Worm (Caenorhabditis elegans) whole organism, L1 larva: Measurements from ENCODE around the gene Y54G2A.19.

ENCODE experiments used
- C04F5.9 ChIP-seq: sonication (generic microtip); optimal IDR thresholded peaks from 2 replicates; lab custom pipeline; 2016; ENCODE audit warnings: missing genetic modification characterization, missing compliant biosample characterization
- Y116A8C.19 ChIP-seq: sonication (generic microtip); optimal IDR thresholded peaks from 2 replicates; lab custom pipeline; 2016; ENCODE audit warnings: missing compliant biosample characterization, missing genetic modification characterization, borderline replicate concordance
- alr-1 ChIP-seq: fragments of 200-800 bp; sonication (Bioruptor generic); optimal IDR thresholded peaks from 2 replicates; lab custom pipeline; 2018; ENCODE audit warnings: borderline replicate concordance, mild to moderate bottlenecking, missing genetic modification characterization, missing compliant biosample characterization
- aly-2 ChIP-seq: fragments of 150-350 bp; optimal IDR thresholded peaks from 2 replicates; lab custom pipeline; 2014; ENCODE audit warnings: missing biosample characterization, missing genetic modification characterization
- ama-1 ChIP-seq: fragments of 150-350 bp; optimal IDR thresholded peaks from 2 replicates; lab custom pipeline; 2014
- blmp-1 ChIP-seq: fragments of 150-350 bp; optimal IDR thresholded peaks from 2 replicates; lab custom pipeline; 2014; ENCODE audit warnings: missing biosample characterization, missing genetic modification characterization
- ceh-63 ChIP-seq: fragments of 200-800 bp; sonication (Bioruptor generic); optimal IDR thresholded peaks from 2 replicates; lab custom pipeline; 2018; ENCODE audit warnings: mild to moderate bottlenecking, missing genetic modification characterization, missing compliant biosample characterization
- ceh-82 ChIP-seq, 3 experiments: fragments of 150-350 bp in 1 of 3; sonication (generic microtip) in 2 of 3; optimal IDR thresholded peaks; 2 replicates each; lab custom pipeline; 2014 to 2017; ENCODE audit warnings: missing biosample characterization in 3 of 3, missing genetic modification characterization in 3 of 3
- ceh-88 ChIP-seq: fragments of 200-800 bp; sonication (Bioruptor generic); IDR thresholded peaks from 2 replicates; pipeline ENCODE4 v1.3.6; 2022; ENCODE audit warnings: missing genetic modification characterization, missing compliant biosample characterization
- ceh-90 ChIP-seq: sonication (generic microtip); optimal IDR thresholded peaks from 2 replicates; lab custom pipeline; 2016; ENCODE audit warnings: missing genetic modification characterization, missing compliant biosample characterization
- dpl-1 ChIP-seq, 3 experiments: fragments of 150-350 bp in 2 of 3; sonication (generic microtip) in 1 of 3; optimal IDR thresholded peaks; 2 replicates each; lab custom pipeline; 2014 to 2017; ENCODE audit warnings: missing biosample characterization in 3 of 3, missing genetic modification characterization in 3 of 3, missing genetic modification reagents in 3 of 3
- efl-1 ChIP-seq, 4 experiments: fragments of 150-350 bp; optimal IDR thresholded peaks in 3 of 4; peaks in 1 of 4; 1 replicate in 1 of 4; 2 replicates in 3 of 4; lab custom pipeline; 2014; ENCODE audit warnings: missing biosample characterization in 2 of 4, missing genetic modification characterization in 2 of 4, missing genetic modification reagents in 2 of 4
- egl-13 ChIP-seq: sonication (generic microtip); optimal IDR thresholded peaks from 2 replicates; lab custom pipeline; 2016; ENCODE audit warnings: missing genotype, missing genetic modification reagents, missing genetic modification characterization, missing compliant biosample characterization
- fkh-4 ChIP-seq: sonication (generic microtip); optimal IDR thresholded peaks from 2 replicates; lab custom pipeline; 2016; ENCODE audit warnings: missing compliant biosample characterization, missing genetic modification characterization, borderline replicate concordance
- fkh-8 ChIP-seq: sonication (generic microtip); optimal IDR thresholded peaks from 2 replicates; lab custom pipeline; 2016; ENCODE audit warnings: mild to moderate bottlenecking, missing genetic modification characterization, missing compliant biosample characterization
- grh-1 ChIP-seq: fragments of 200-800 bp; sonication (Bioruptor generic); IDR thresholded peaks from 2 replicates; pipeline ENCODE4 v1.3.6; 2022; ENCODE audit warnings: missing genetic modification reagents, missing genetic modification characterization, missing compliant biosample characterization
- hlh-4 ChIP-seq: sonication (generic microtip); optimal IDR thresholded peaks from 2 replicates; lab custom pipeline; 2016; ENCODE audit warnings: mild to moderate bottlenecking, missing genetic modification characterization, missing compliant biosample characterization
- hpl-2 ChIP-seq: fragments of 150-350 bp; optimal IDR thresholded peaks from 2 replicates; lab custom pipeline; 2014; ENCODE audit warnings: missing biosample characterization, missing genetic modification reagents, missing genetic modification characterization
- isw-1 ChIP-seq: fragments of 200-800 bp; sonication (Bioruptor generic); IDR thresholded peaks from 2 replicates; pipeline ENCODE4 v1.3.6; 2022; ENCODE audit warnings: missing genetic modification characterization, missing compliant biosample characterization
- lin-14 ChIP-seq: fragments of 200-800 bp; sonication (Bioruptor generic); optimal IDR thresholded peaks from 2 replicates; lab custom pipeline; 2018; ENCODE audit warnings: mild to moderate bottlenecking, missing genetic modification characterization, moderate library complexity, missing compliant biosample characterization
- lin-15B ChIP-seq: fragments of 150-350 bp; sonication (generic microtip); optimal IDR thresholded peaks from 3 replicates; lab custom pipeline; 2014; ENCODE audit warnings: missing biosample characterization, missing genetic modification characterization
- lin-35 ChIP-seq, 2 experiments: fragments of 150-350 bp; optimal IDR thresholded peaks; 2 replicates each; lab custom pipeline; 2014; ENCODE audit warnings: missing biosample characterization in 2 of 2, missing genetic modification characterization in 2 of 2, missing genetic modification reagents in 2 of 2
- lin-39 ChIP-seq: fragments of 150-350 bp; optimal IDR thresholded peaks from 2 replicates; lab custom pipeline; 2014; ENCODE audit warnings: missing biosample characterization, missing genetic modification reagents, missing genetic modification characterization
- lsy-2 ChIP-seq, 2 experiments: fragments of 150-350 bp; optimal IDR thresholded peaks; 2 replicates each; lab custom pipeline; 2014; ENCODE audit warnings: missing biosample characterization in 2 of 2, missing genetic modification characterization in 2 of 2
- mab-9 ChIP-seq: fragments of 200-800 bp; sonication (Bioruptor generic); IDR thresholded peaks from 2 replicates; pipeline ENCODE4 v1.3.6; 2022; ENCODE audit warnings: missing genetic modification reagents, missing genetic modification characterization, missing compliant biosample characterization
- mef-2 ChIP-seq: fragments of 150-350 bp; optimal IDR thresholded peaks from 2 replicates; lab custom pipeline; 2014; ENCODE audit warnings: missing biosample characterization, missing genetic modification characterization
- mep-1 ChIP-seq: fragments of 150-350 bp; optimal IDR thresholded peaks from 2 replicates; lab custom pipeline; 2014; ENCODE audit warnings: missing biosample characterization, missing genetic modification characterization
- nhr-12 ChIP-seq: sonication (generic microtip); optimal IDR thresholded peaks from 2 replicates; lab custom pipeline; 2017; ENCODE audit warnings: missing biosample characterization, missing genetic modification characterization
- nhr-19 ChIP-seq: fragments of 200-800 bp; sonication (Bioruptor generic); conservative IDR thresholded peaks from 2 replicates; pipeline ENCODE4 v1.3.6; 2022; ENCODE audit warnings: missing genetic modification characterization, missing compliant biosample characterization
- nhr-28 ChIP-seq: fragments of 150-350 bp; optimal IDR thresholded peaks from 2 replicates; lab custom pipeline; 2014; ENCODE audit warnings: missing biosample characterization, missing genetic modification characterization
- nhr-71 ChIP-seq: sonication (generic microtip); optimal IDR thresholded peaks from 2 replicates; lab custom pipeline; 2016; ENCODE audit warnings: mild to moderate bottlenecking, missing genetic modification characterization, moderate library complexity, missing compliant biosample characterization
- nhr-77 ChIP-seq: fragments of 150-350 bp; optimal IDR thresholded peaks from 2 replicates; lab custom pipeline; 2014; ENCODE audit warnings: missing biosample characterization, missing genetic modification characterization
- nhr-84 ChIP-seq: sonication (generic microtip); optimal IDR thresholded peaks from 2 replicates; lab custom pipeline; 2017; ENCODE audit warnings: missing biosample characterization, missing genetic modification characterization
- nhr-85 ChIP-seq: sonication (generic microtip); peaks from one replicate; lab custom pipeline; 2016; ENCODE audit warnings: missing genetic modification characterization, inconsistent platforms, missing compliant biosample characterization
- pax-3 ChIP-seq: fragments of 200-800 bp; sonication (Bioruptor generic); optimal IDR thresholded peaks from 2 replicates; lab custom pipeline; 2018; ENCODE audit warnings: mild to moderate bottlenecking, missing genetic modification characterization, moderate library complexity, missing compliant biosample characterization
- pqm-1 ChIP-seq: sonication (generic microtip); optimal IDR thresholded peaks from 3 replicates; lab custom pipeline; 2017; ENCODE audit warnings: missing biosample characterization, missing genetic modification characterization
- rnt-1 ChIP-seq: sonication (generic microtip); optimal IDR thresholded peaks from 2 replicates; lab custom pipeline; 2016; ENCODE audit warnings: mild to moderate bottlenecking, missing genetic modification characterization, moderate library complexity, missing compliant biosample characterization
- skn-1 ChIP-seq: fragments of 150-350 bp; optimal IDR thresholded peaks from 2 replicates; lab custom pipeline; 2014; ENCODE audit warnings: missing biosample characterization, missing genetic modification characterization
- snpc-4 ChIP-seq: fragments of 150-350 bp; optimal IDR thresholded peaks from 2 replicates; lab custom pipeline; 2014; ENCODE audit warnings: missing biosample characterization, missing genetic modification characterization
- snu-23 ChIP-seq: sonication (generic microtip); optimal IDR thresholded peaks from 2 replicates; lab custom pipeline; 2016; ENCODE audit warnings: missing genetic modification characterization, missing compliant biosample characterization
- sox-4 ChIP-seq: sonication (generic microtip); optimal IDR thresholded peaks from 2 replicates; lab custom pipeline; 2016; ENCODE audit warnings: missing genetic modification characterization, missing compliant biosample characterization
- sptf-1 ChIP-seq: fragments of 150-350 bp; optimal IDR thresholded peaks from 2 replicates; lab custom pipeline; 2014; ENCODE audit warnings: missing biosample characterization, missing genetic modification characterization
- swsn-7 ChIP-seq: sonication (generic microtip); optimal IDR thresholded peaks from 2 replicates; lab custom pipeline; 2016; ENCODE audit warnings: missing genetic modification characterization, missing compliant biosample characterization
- tbx-2 ChIP-seq: sonication (generic microtip); optimal IDR thresholded peaks from 2 replicates; lab custom pipeline; 2016; ENCODE audit warnings: missing genetic modification characterization, missing compliant biosample characterization
- tlp-1 ChIP-seq: fragments of 150-350 bp; optimal IDR thresholded peaks from 2 replicates; lab custom pipeline; 2014; ENCODE audit warnings: missing biosample characterization, missing genetic modification characterization
- vab-15 ChIP-seq: sonication (generic microtip); optimal IDR thresholded peaks from 2 replicates; lab custom pipeline; 2017; ENCODE audit warnings: missing genotype, mild to moderate bottlenecking, missing genetic modification characterization, missing compliant biosample characterization
- xbp-1 ChIP-seq: sonication (generic microtip); optimal IDR thresholded peaks from 2 replicates; lab custom pipeline; 2016; ENCODE audit warnings: missing genetic modification characterization, missing compliant biosample characterization
- ztf-11 ChIP-seq, 2 experiments: sonication (generic microtip); optimal IDR thresholded peaks; 2 replicates each; lab custom pipeline; 2016 to 2017; ENCODE audit warnings: missing genetic modification characterization in 2 of 2, missing biosample characterization in 1 of 2, missing compliant biosample characterization in 1 of 2

Gene Y54G2A.19

ce11 chrIV:2928409-2928808 lies 33.9 kb upstream of the Y54G2A.19 start, which contains the start of gene manf-1 (continued):
- TF ChIP-seq snu-23 (GFP tag; lab: Kevin White, UChicago) (peak; percentile 82), nhr-85 (peak; percentile 56), nhr-71 (tag; lab: Kevin White, UChicago) (peak; percentile 84), dpl-1 (GFP tag; optimal IDR thresholded peaks at IDR 0.05; lab: Kevin White, UChicago) (peak; percentile 69 to 79 (median 78)), aly-2 (tag; lab: Kevin White, UChicago) (peak; percentile 31), ceh-82 (tag; optimal IDR thresholded peaks at IDR 0.05; lab: Kevin White, UChicago) (peak; percentile 55 to 73 (median 62)), tbx-2 (tag; lab: Kevin White, UChicago) (peak; percentile 83), vab-15 (tag; lab: Kevin White, UChicago) (no peak), ceh-63 (no peak), mep-1 (tag; lab: Kevin White, UChicago) (peak; percentile 89), xbp-1 (tag; lab: Kevin White, UChicago) (peak; percentile 99), nhr-84 (tag; lab: Kevin White, UChicago) (no peak), egl-13 (tag; lab: Kevin White, UChicago) (no peak), ceh-90 (peak; percentile 41), fkh-4 (tag; lab: Kevin White, UChicago) (no peak), pqm-1 (tag; lab: Kevin White, UChicago) (no peak), alr-1 (tag; lab: Kevin White, UChicago) (no peak), efl-1 (optimal IDR thresholded peaks at IDR 0.05; lab: Kevin White, UChicago) (peak; percentile 76 to 84), efl-1 (GFP tag; optimal IDR thresholded peaks at IDR 0.05 in 1 of 2; lab: Kevin White, UChicago) (peak; percentile 79 to 97), ama-1 (no peak), tlp-1 (tag; lab: Kevin White, UChicago) (no peak), nhr-28 (tag; lab: Kevin White, UChicago) (no peak), snpc-4 (peak; percentile 57), rnt-1 (tag; lab: Kevin White, UChicago) (peak; percentile 84), lin-35 (GFP tag; optimal IDR thresholded peaks at IDR 0.05; lab: Kevin White, UChicago) (peak; percentile 79 to 84), mef-2 (tag; lab: Kevin White, UChicago) (no peak), sptf-1 (tag; lab: Kevin White, UChicago) (no peak), Y116A8C.19 (tag; lab: Kevin White, UChicago) (no peak), hpl-2 (GFP tag; lab: Kevin White, UChicago) (no peak), fkh-8 (peak; percentile 77), isw-1 (peak; percentile 59), mab-9 (GFP tag; lab: Robert Waterston, UW) (no peak), nhr-19 (GFP tag; lab: Robert Waterston, UW) (peak; percentile 74), lin-14 (peak; percentile 82), ceh-88 (GFP tag; lab: Robert Waterston, UW) (no peak), blmp-1 (tag; lab: Kevin White, UChicago) (peak; percentile 68), hlh-4 (tag; lab: Kevin White, UChicago) (no peak), nhr-77 (tag; lab: Kevin White, UChicago) (peak; percentile 47), lin-39 (tag; lab: Kevin White, UChicago) (peak; percentile 43), lsy-2 (tag; optimal IDR thresholded peaks at IDR 0.05; lab: Kevin White, UChicago) (peak; percentile 85 to 86), ztf-11 (tag; optimal IDR thresholded peaks at IDR 0.05; lab: Kevin White, UChicago) (peak in 1 of 2 experiments; percentile 19), swsn-7 (tag; lab: Kevin White, UChicago) (peak; percentile 76), sox-4 (tag; lab: Kevin White, UChicago) (peak; percentile 4), skn-1 (tag; lab: Kevin White, UChicago) (peak; percentile 65), pax-3 (tag; lab: Kevin White, UChicago) (peak; percentile 28), C04F5.9 (tag; lab: Kevin White, UChicago) (no peak), grh-1 (GFP tag; lab: Robert Waterston, UW) (0 out of 2 replicates have a peak, but pooled peaks have one; percentile 46), nhr-12 (tag; lab: Kevin White, UChicago) (no peak), lin-15B (peak; percentile 37)
